Fruit fly (Drosophila melanogaster): Measurements from ENCODE around the gene mael.

Gene mael

dm6 chr3L:22749987-22750386 is 29.0 kb downstream of the mael start:
- TF ChIP-seq insv (optimal IDR thresholded peaks at IDR 0.05): no peak
- no peak for TF ChIP-seq h (optimal IDR thresholded peaks at IDR 0.05)
- no peak for TF ChIP-seq Sin3A (optimal IDR thresholded peaks at IDR 0.05)
- no peak for TF ChIP-seq ttk (optimal IDR thresholded peaks at IDR 0.05)
- no peak for TF ChIP-seq psq (optimal IDR thresholded peaks at IDR 0.05)
- TF ChIP-seq Myc (optimal IDR thresholded peaks at IDR 0.05): no peak

- TF ChIP-seq h (optimal IDR thresholded peaks at IDR 0.05): no peak
- TF ChIP-seq ttk (optimal IDR thresholded peaks at IDR 0.05): no peak
- no peak for TF ChIP-seq Sin3A (optimal IDR thresholded peaks at IDR 0.05)
- no peak for TF ChIP-seq Myc (optimal IDR thresholded peaks at IDR 0.05)
- TF ChIP-seq psq (optimal IDR thresholded peaks at IDR 0.05): no peak
- no peak for TF ChIP-seq insv (optimal IDR thresholded peaks at IDR 0.05)
Observed at dm6 chr3L:22773383-22773873, 52.4 kb downstream of the mael start.

dm6 chr3L:22774479-22774878 is 53.5 kb downstream of the mael start:
- TF ChIP-seq insv (optimal IDR thresholded peaks at IDR 0.05) (no peak), h (optimal IDR thresholded peaks at IDR 0.05) (no peak), Sin3A (optimal IDR thresholded peaks at IDR 0.05) (no peak), ttk (optimal IDR thresholded peaks at IDR 0.05) (no peak), psq (optimal IDR thresholded peaks at IDR 0.05) (no peak), Myc (optimal IDR thresholded peaks at IDR 0.05) (no peak)

All from Kc167 (cell line).